Worm (Caenorhabditis elegans): ENCODE measurements around the gene ZK896.4.

ce11 chrIV:12906529-12906928, 23.4 kb upstream of the ZK896.4 start, which contains the start of gene K08D8.3:
- TF ChIP-seq lin-39 (tag; optimal IDR thresholded peaks at IDR 0.05) (no peak), R02D3.7 (tag; optimal IDR thresholded peaks at IDR 0.05) (no peak), ztf-11 (tag; optimal IDR thresholded peaks at IDR 0.05) (no peak), skn-1 (tag; optimal IDR thresholded peaks at IDR 0.05) (peak; percentile 69), egl-27 (tag; optimal IDR thresholded peaks at IDR 0.05) (no peak), daf-12 (tag; optimal IDR thresholded peaks at IDR 0.05) (no peak), mdl-1 (tag; optimal IDR thresholded peaks at IDR 0.05) (no peak), nhr-23 (tag; optimal IDR thresholded peaks at IDR 0.05) (no peak), nhr-76 (tag; optimal IDR thresholded peaks at IDR 0.05) (no peak), nhr-11 (tag; optimal IDR thresholded peaks at IDR 0.05) (no peak), ztf-4 (tag; optimal IDR thresholded peaks at IDR 0.05) (no peak), snpc-4 (tag; optimal IDR thresholded peaks at IDR 0.05) (no peak)

Data from whole organism, L3 larva.